Fruit fly (Drosophila melanogaster) whole organism, embryonic: ENCODE measurements around the gene CG43448.

Experiments
- Adf1 ChIP-seq: fragments of 200-800 bp; sonication (Bioruptor generic); IDR thresholded peaks from 2 replicates; pipeline ENCODE4 v1.3.6; 2022; ENCODE audit warnings: missing biosample characterization, missing genetic modification characterization
- BtbVII ChIP-seq: fragments of 200-800 bp; sonication (Bioruptor generic); optimal IDR thresholded peaks from 3 replicates; lab custom pipeline; 2017; ENCODE audit warnings: missing biosample characterization, mild to moderate bottlenecking, missing genetic modification characterization
- CG10366 ChIP-seq: fragments of 200-800 bp; sonication (Bioruptor generic); IDR thresholded peaks from 2 replicates; pipeline ENCODE4 v1.3.6; 2022; ENCODE audit warnings: missing biosample characterization, missing genetic modification characterization
- CG12391 ChIP-seq: fragments of 200-800 bp; sonication (Bioruptor generic); optimal IDR thresholded peaks from 3 replicates; lab custom pipeline; 2018; ENCODE audit warnings: missing biosample characterization, mild to moderate bottlenecking, missing genetic modification characterization, moderate library complexity
- CG13775 ChIP-seq: fragments of 200-800 bp; sonication (Bioruptor generic); optimal IDR thresholded peaks from 3 replicates; lab custom pipeline; 2017; ENCODE audit warnings: missing biosample characterization, mild to moderate bottlenecking, missing genetic modification characterization
- CG14965 ChIP-seq: fragments of 200-800 bp; sonication (Bioruptor generic); optimal IDR thresholded peaks from 2 replicates; lab custom pipeline; 2016; ENCODE audit warnings: missing biosample characterization, missing genetic modification characterization, borderline replicate concordance
- CG15514 ChIP-seq: fragments of 200-800 bp; sonication (Bioruptor generic); optimal IDR thresholded peaks from 3 replicates; lab custom pipeline; 2017; ENCODE audit warnings: missing biosample characterization, missing genetic modification characterization, mild to moderate bottlenecking, moderate library complexity, missing genetic modification reagents
- CG15696 ChIP-seq: fragments of 200-800 bp; sonication (Bioruptor generic); optimal IDR thresholded peaks from 2 replicates; lab custom pipeline; 2019; ENCODE audit warnings: missing biosample characterization, mild to moderate bottlenecking, missing genetic modification characterization, moderate library complexity
- CG17912 ChIP-seq: fragments of 200-800 bp; sonication (Bioruptor generic); optimal IDR thresholded peaks from 2 replicates; lab custom pipeline; 2018; ENCODE audit warnings: missing biosample characterization, mild to moderate bottlenecking, missing genetic modification characterization
- CG18476 ChIP-seq: fragments of 200-800 bp; sonication (Bioruptor generic); optimal IDR thresholded peaks from 2 replicates; lab custom pipeline; 2016; ENCODE audit warnings: missing biosample characterization, mild to moderate bottlenecking, missing genetic modification characterization
- CG2116 ChIP-seq: fragments of 200-800 bp; sonication (Bioruptor generic); optimal IDR thresholded peaks from 3 replicates; lab custom pipeline; 2018; ENCODE audit warnings: missing biosample characterization, mild to moderate bottlenecking, missing genetic modification characterization
- CG31441 ChIP-seq: fragments of 200-800 bp; sonication (Bioruptor generic); IDR thresholded peaks from 2 replicates; pipeline ENCODE4 v1.3.6; 2022; ENCODE audit warnings: missing biosample characterization, missing genetic modification characterization
- CG3847 ChIP-seq: fragments of 200-800 bp; sonication (Bioruptor generic); IDR thresholded peaks from 2 replicates; pipeline ENCODE4 v1.3.6; 2022; ENCODE audit warnings: missing biosample characterization, missing genetic modification characterization
- CG3995 ChIP-seq: fragments of 200-800 bp; sonication (Bioruptor generic); optimal IDR thresholded peaks from 3 replicates; lab custom pipeline; 2016; ENCODE audit warnings: missing biosample characterization, missing genetic modification characterization
- CG4360 ChIP-seq: fragments of 200-800 bp; sonication (Bioruptor generic); IDR thresholded peaks from 2 replicates; pipeline ENCODE4 v1.3.6; 2022; ENCODE audit warnings: missing biosample characterization, missing genetic modification characterization
- CG5180 ChIP-seq: fragments of 200-800 bp; sonication (Bioruptor generic); optimal IDR thresholded peaks from 3 replicates; lab custom pipeline; 2017; ENCODE audit warnings: missing biosample characterization, missing genetic modification characterization, mild to moderate bottlenecking, moderate library complexity, missing genetic modification reagents
- CG6854 ChIP-seq: fragments of 200-800 bp; sonication (Bioruptor generic); optimal IDR thresholded peaks from 3 replicates; lab custom pipeline; 2017; ENCODE audit warnings: missing biosample characterization, mild to moderate bottlenecking, missing genetic modification characterization
- CG7357 ChIP-seq: fragments of 200-800 bp; sonication (Bioruptor generic); IDR thresholded peaks from 3 replicates; pipeline ENCODE4 v1.3.6; 2022; ENCODE audit warnings: missing biosample characterization, missing genetic modification characterization
- CG7372 ChIP-seq: fragments of 200-800 bp; sonication (Bioruptor generic); IDR thresholded peaks from 2 replicates; pipeline ENCODE4 v1.3.6; 2022; ENCODE audit warnings: missing biosample characterization, missing genetic modification characterization
- CG8290 ChIP-seq, 3 experiments: fragments of 200-800 bp; sonication (Bioruptor generic); optimal IDR thresholded peaks; 2 replicates each; lab custom pipeline; 2016 to 2019; ENCODE audit warnings: missing biosample characterization in 3 of 3, missing genetic modification characterization in 3 of 3, mild to moderate bottlenecking in 2 of 3, moderate library complexity in 1 of 3
- CG8944 ChIP-seq: fragments of 200-800 bp; sonication (Bioruptor generic); optimal IDR thresholded peaks from 3 replicates; lab custom pipeline; 2016; ENCODE audit warnings: missing biosample characterization, missing genetic modification characterization
- CG9727 ChIP-seq: fragments of 200-800 bp; sonication (Bioruptor generic); optimal IDR thresholded peaks from 3 replicates; lab custom pipeline; 2017; ENCODE audit warnings: missing biosample characterization, mild to moderate bottlenecking, missing genetic modification characterization
- Dfd ChIP-seq, 2 experiments: fragments of >200 bp; optimal IDR thresholded peaks; 2 replicates each; lab custom pipeline; 2017; ENCODE audit warnings: missing biosample characterization in 2 of 2, missing genetic modification characterization in 2 of 2
- Doc2 ChIP-seq: fragments of 200-800 bp; sonication (Bioruptor generic); IDR thresholded peaks from 2 replicates; pipeline ENCODE4 v1.3.6; 2022; ENCODE audit warnings: missing biosample characterization, missing genetic modification characterization
- Fer3 ChIP-seq: fragments of 200-800 bp; sonication (Bioruptor generic); optimal IDR thresholded peaks from 2 replicates; lab custom pipeline; 2018; ENCODE audit warnings: missing biosample characterization, mild to moderate bottlenecking, missing genetic modification characterization, moderate library complexity
- HLH54F ChIP-seq: fragments of 200-800 bp; sonication (Bioruptor generic); optimal IDR thresholded peaks from 3 replicates; lab custom pipeline; 2016; ENCODE audit warnings: missing biosample characterization, missing genetic modification characterization
- Hr51 ChIP-seq, 2 experiments: fragments of 200-800 bp; sonication (Bioruptor generic); optimal IDR thresholded peaks; 2 replicates in 1 of 2; 3 replicates in 1 of 2; lab custom pipeline; 2016 to 2018; ENCODE audit warnings: missing biosample characterization in 2 of 2, missing genetic modification characterization in 2 of 2, mild to moderate bottlenecking in 1 of 2, moderate library complexity in 1 of 2
- Mrtf ChIP-seq: fragments of 200-800 bp; sonication (Bioruptor generic); IDR thresholded peaks from 3 replicates; pipeline ENCODE4 v1.3.6; 2022; ENCODE audit warnings: missing biosample characterization, missing genetic modification characterization
- Optix ChIP-seq: fragments of 200-800 bp; sonication (Bioruptor generic); IDR thresholded peaks from 3 replicates; pipeline ENCODE4 v1.3.6; 2022; ENCODE audit warnings: missing biosample characterization, missing genetic modification characterization
- Side ChIP-seq: fragments of 200-800 bp; sonication (Bioruptor generic); optimal IDR thresholded peaks from 2 replicates; lab custom pipeline; 2016; ENCODE audit warnings: missing biosample characterization, missing genetic modification characterization
- Sry-δ ChIP-seq: fragments of 200-800 bp; sonication (Bioruptor generic); optimal IDR thresholded peaks from 2 replicates; lab custom pipeline; 2016; ENCODE audit warnings: missing biosample characterization, missing genetic modification characterization
- Tbp ChIP-seq: fragments of >200 bp; optimal IDR thresholded peaks from 2 replicates; lab custom pipeline; 2018; ENCODE audit warnings: missing biosample characterization, missing genetic modification characterization
- Xrp1 ChIP-seq: fragments of 200-800 bp; sonication (Bioruptor generic); IDR thresholded peaks from 2 replicates; pipeline ENCODE4 v1.3.6; 2022; ENCODE audit warnings: missing biosample characterization, missing genetic modification characterization
- abd-A ChIP-seq: fragments of 200-800 bp; sonication (Bioruptor generic); optimal IDR thresholded peaks from 3 replicates; lab custom pipeline; 2019; ENCODE audit warnings: missing biosample characterization, mild to moderate bottlenecking, missing genetic modification characterization, moderate library complexity
- ara ChIP-seq: fragments of 200-800 bp; sonication (Bioruptor generic); IDR thresholded peaks from 2 replicates; pipeline ENCODE4 v1.3.6; 2022; ENCODE audit warnings: missing biosample characterization, missing genetic modification characterization
- bab2 ChIP-seq: fragments of 200-800 bp; sonication (Bioruptor generic); optimal IDR thresholded peaks from 2 replicates; lab custom pipeline; 2016; ENCODE audit warnings: missing biosample characterization, missing genetic modification characterization
- ci ChIP-seq: fragments of 200-800 bp; sonication (Bioruptor generic); IDR thresholded peaks from 3 replicates; pipeline ENCODE4 v1.3.6; 2022; ENCODE audit warnings: missing biosample characterization, missing genetic modification characterization
- crol ChIP-seq: fragments of 200-800 bp; sonication (Bioruptor generic); IDR thresholded peaks from 2 replicates; pipeline ENCODE4 v1.3.6; 2022; ENCODE audit warnings: missing biosample characterization, missing genetic modification characterization
- dan ChIP-seq: fragments of 200-800 bp; sonication (Bioruptor generic); IDR thresholded peaks from 2 replicates; pipeline ENCODE4 v1.3.6; 2022; ENCODE audit warnings: missing biosample characterization, missing genetic modification characterization
- dati ChIP-seq: fragments of 200-800 bp; sonication (Bioruptor generic); IDR thresholded peaks from 2 replicates; pipeline ENCODE4 v1.3.6; 2022; ENCODE audit warnings: missing biosample characterization, missing genetic modification characterization
- dpn ChIP-seq, 2 experiments: fragments of 200-800 bp; sonication (Bioruptor generic); optimal IDR thresholded peaks; 3 replicates each; lab custom pipeline; 2016; ENCODE audit warnings: missing biosample characterization in 2 of 2, missing genetic modification characterization in 2 of 2
- ewg ChIP-seq: fragments of 200-800 bp; sonication (Bioruptor generic); optimal IDR thresholded peaks from 3 replicates; lab custom pipeline; 2017; ENCODE audit warnings: mild to moderate bottlenecking, missing biosample characterization, missing genetic modification reagents, missing genetic modification characterization
- exex ChIP-seq: fragments of 200-800 bp; sonication (Bioruptor generic); optimal IDR thresholded peaks from 4 replicates; lab custom pipeline; 2018; ENCODE audit warnings: missing biosample characterization, mild to moderate bottlenecking, missing genetic modification characterization, moderate library complexity
- gro ChIP-seq: fragments of 200-800 bp; sonication (Bioruptor generic); optimal IDR thresholded peaks from 2 replicates; lab custom pipeline; 2016; ENCODE audit warnings: missing biosample characterization, missing genetic modification characterization
- h ChIP-seq: fragments of >200 bp; optimal IDR thresholded peaks from 2 replicates; lab custom pipeline; 2017
- nau ChIP-seq: fragments of 200-800 bp; sonication (Bioruptor generic); optimal IDR thresholded peaks from 3 replicates; lab custom pipeline; 2017; ENCODE audit warnings: missing biosample characterization, mild to moderate bottlenecking, missing genetic modification characterization, missing genetic modification reagents
- pum ChIP-seq: fragments of 200-800 bp; sonication (Bioruptor generic); optimal IDR thresholded peaks from 2 replicates; lab custom pipeline; 2016; ENCODE audit warnings: missing biosample characterization, missing genetic modification characterization
- row ChIP-seq: fragments of 200-800 bp; sonication (Bioruptor generic); IDR thresholded peaks from 3 replicates; pipeline ENCODE4 v1.3.6; 2022; ENCODE audit warnings: missing biosample characterization, missing genetic modification characterization
- slbo ChIP-seq: fragments of 200-800 bp; sonication (Bioruptor generic); IDR thresholded peaks from 2 replicates; pipeline ENCODE4 v1.3.6; 2022; ENCODE audit warnings: missing biosample characterization, missing genetic modification characterization
- sr ChIP-seq: fragments of 200-800 bp; sonication (Bioruptor generic); IDR thresholded peaks from 3 replicates; pipeline ENCODE4 v1.3.6; 2022; ENCODE audit warnings: missing biosample characterization, missing genetic modification characterization
- tna ChIP-seq: fragments of 200-800 bp; sonication (Bioruptor generic); IDR thresholded peaks from 2 replicates; pipeline ENCODE4 v1.3.6; 2022; ENCODE audit warnings: missing biosample characterization, missing genetic modification characterization; ENCODE audit not compliant: partially characterized antibody
- vnd ChIP-seq: fragments of 200-800 bp; sonication (Bioruptor generic); IDR thresholded peaks from 3 replicates; pipeline ENCODE4 v1.3.6; 2022; ENCODE audit warnings: missing biosample characterization, missing genetic modification characterization; ENCODE audit not compliant: partially characterized antibody

Gene CG43448

DNA sequence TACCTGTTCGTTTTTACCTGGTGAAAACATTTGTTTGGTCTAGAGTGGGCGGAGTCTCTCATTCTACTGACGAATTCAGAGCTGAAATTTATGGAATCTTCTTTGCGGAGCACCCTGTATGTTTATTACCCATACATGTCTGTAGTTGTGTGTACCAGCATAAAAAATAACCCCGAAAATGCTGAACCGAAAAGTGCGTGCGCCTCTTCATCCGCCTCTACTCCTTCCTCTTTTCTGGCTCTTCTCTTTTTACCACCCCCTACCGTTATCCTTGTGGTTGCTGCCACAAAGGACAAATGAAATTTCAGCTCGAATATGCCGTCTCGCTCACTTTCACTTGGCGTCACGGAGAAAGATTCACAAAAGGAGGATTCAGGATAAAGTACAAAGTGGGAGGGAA lies 36.4 kb upstream of the CG43448 start (continued):
- TF ChIP-seq CG8290 (GFP tag; optimal IDR thresholded peaks at IDR 0.05; lab: Kevin White, UChicago) (no peak), CG8290 (tag; optimal IDR thresholded peaks at IDR 0.05; lab: Kevin White, UChicago) (no peak), CG8944 (GFP tag; lab: Kevin White, UChicago) (no peak), exex (tag; lab: Kevin White, UChicago) (no peak), Side (GFP tag; lab: Kevin White, UChicago) (no peak), ci (GFP tag; lab: Robert Waterston, UW) (no peak), pum (GFP tag; lab: Kevin White, UChicago) (no peak), HLH54F (no peak), ewg (GFP tag; lab: Kevin White, UChicago) (peak; percentile 26), CG7357 (no peak), sr (GFP tag; lab: Robert Waterston, UW) (no peak), CG31441 (GFP tag; lab: Robert Waterston, UW) (no peak), CG5180 (GFP tag; lab: Kevin White, UChicago) (peak; percentile 56), dati (GFP tag; lab: Robert Waterston, UW) (no peak), ara (GFP tag; lab: Robert Waterston, UW) (no peak), CG6854 (GFP tag; lab: Kevin White, UChicago) (no peak), Doc2 (GFP tag; lab: Robert Waterston, UW) (no peak), CG13775 (GFP tag; lab: Kevin White, UChicago) (no peak), CG3847 (GFP tag; lab: Robert Waterston, UW) (no peak), h (lab: Kevin White, UChicago) (no peak), row (GFP tag; lab: Robert Waterston, UW) (peak; percentile 6; the same call in 1 of the 3 replicates), CG10366 (GFP tag; lab: Robert Waterston, UW) (peak; percentile 19; the same call in 1 of the 2 replicates), abd-A (peak; percentile 47), CG15514 (GFP tag; lab: Kevin White, UChicago) (no peak), CG2116 (GFP tag; lab: Kevin White, UChicago) (no peak), slbo (GFP tag; lab: Robert Waterston, UW) (no peak), Optix (no peak), Mrtf (GFP tag; lab: Robert Waterston, UW) (no peak), Dfd (GFP tag; optimal IDR thresholded peaks at IDR 0.05; lab: Kevin White, UChicago) (no peak), Sry-δ (no peak), dan (GFP tag; lab: Robert Waterston, UW) (no peak), Xrp1 (no peak), CG7372 (GFP tag; lab: Robert Waterston, UW) (no peak), CG18476 (GFP tag; lab: Kevin White, UChicago) (no peak), CG9727 (GFP tag; lab: Kevin White, UChicago) (no peak), Fer3 (tag; lab: Kevin White, UChicago) (no peak)

DNA sequence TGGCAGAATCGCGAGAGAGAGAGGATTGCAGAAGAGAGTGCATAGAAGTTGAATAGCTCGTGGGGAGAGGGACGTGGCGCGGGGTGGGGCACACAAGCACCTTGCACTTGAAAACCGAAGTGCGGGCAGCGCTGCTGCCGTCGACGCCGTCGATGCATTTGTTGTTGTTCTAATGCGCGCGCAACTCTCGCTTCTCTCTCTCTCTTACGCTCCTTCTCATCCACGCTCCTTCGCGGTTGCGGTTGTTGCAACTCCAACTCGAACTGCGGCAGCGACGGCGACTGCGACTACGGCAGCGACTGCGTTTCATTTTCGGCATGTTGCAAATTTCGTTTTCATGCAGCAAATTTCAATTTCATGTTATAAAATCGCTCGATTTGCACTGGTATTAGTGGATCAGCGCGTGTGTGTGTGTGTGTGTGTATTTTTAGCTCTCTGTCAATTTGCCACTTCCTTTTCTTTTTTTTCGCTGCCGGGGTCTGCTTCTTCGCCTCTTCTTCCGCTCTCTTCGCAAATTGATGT lies 35.4 kb upstream of the CG43448 start:
- TF ChIP-seq CG3995 (GFP tag; lab: Kevin White, UChicago) (no peak), bab2 (GFP tag; lab: Kevin White, UChicago) (no peak), CG12391 (tag; lab: Kevin White, UChicago) (no peak), vnd (GFP tag; lab: Robert Waterston, UW) (0 out of 3 replicates have a peak, but pooled peaks have one; percentile 14), CG15696 (tag; lab: Kevin White, UChicago) (no peak), crol (GFP tag; lab: Robert Waterston, UW) (peak; percentile 96), tna (no peak), nau (GFP tag; lab: Kevin White, UChicago) (no peak), dpn (GFP tag; optimal IDR thresholded peaks at IDR 0.05; lab: Kevin White, UChicago) (no peak), CG14965 (GFP tag; lab: Kevin White, UChicago) (no peak), Tbp (GFP tag; lab: Kevin White, UChicago) (no peak), Hr51 (GFP tag; optimal IDR thresholded peaks at IDR 0.05; lab: Kevin White, UChicago) (no peak), CG4360 (GFP tag; lab: Robert Waterston, UW) (peak; percentile 91), CG17912 (GFP tag; lab: Kevin White, UChicago) (no peak), BtbVII (GFP tag; lab: Kevin White, UChicago) (no peak), gro (GFP tag; lab: Kevin White, UChicago) (no peak), Adf1 (GFP tag; lab: Robert Waterston, UW) (peak; percentile 50; the same call in 1 of the 2 replicates), CG13775 (GFP tag; lab: Kevin White, UChicago) (no peak)
